Fruit fly (Drosophila melanogaster) whole organism, prepupa: ENCODE data around the gene CG8924.

Source experiments
- Blimp-1 ChIP-seq: fragments of 200-800 bp; sonication (Bioruptor generic); optimal IDR thresholded peaks from 3 replicates; lab custom pipeline; 2017; ENCODE audit warnings: missing biosample characterization, missing genetic modification characterization, mild to moderate bottlenecking, moderate library complexity, missing genetic modification reagents
- CG1621 ChIP-seq: fragments of 200-800 bp; sonication (Bioruptor generic); optimal IDR thresholded peaks from 3 replicates; lab custom pipeline; 2018; ENCODE audit warnings: missing biosample characterization, mild to moderate bottlenecking, missing genetic modification characterization
- CG32006 ChIP-seq: fragments of 200-800 bp; sonication (Bioruptor generic); optimal IDR thresholded peaks from 3 replicates; lab custom pipeline; 2017; ENCODE audit warnings: missing biosample characterization, mild to moderate bottlenecking, missing genetic modification characterization
- CG6163 ChIP-seq: fragments of 200-800 bp; sonication (Bioruptor generic); IDR thresholded peaks from 3 replicates; pipeline ENCODE4 v1.3.6; 2022; ENCODE audit warnings: missing biosample characterization, missing genetic modification characterization
- CG8119 ChIP-seq: fragments of 200-800 bp; sonication (Bioruptor generic); IDR thresholded peaks from 3 replicates; pipeline ENCODE4 v1.3.6; 2022; ENCODE audit warnings: missing biosample characterization, missing genetic modification characterization
- Eip93F ChIP-seq: fragments of 200-800 bp; sonication (Bioruptor generic); optimal IDR thresholded peaks from 2 replicates; lab custom pipeline; 2016; ENCODE audit warnings: missing biosample characterization, mild to moderate bottlenecking, missing genetic modification characterization
- Sox102F ChIP-seq: fragments of 200-800 bp; sonication (Bioruptor generic); optimal IDR thresholded peaks from 2 replicates; lab custom pipeline; 2016; ENCODE audit warnings: missing biosample characterization, mild to moderate bottlenecking, missing genetic modification characterization
- Sox14 ChIP-seq: fragments of 200-800 bp; sonication (Bioruptor generic); optimal IDR thresholded peaks from 3 replicates; lab custom pipeline; 2016; ENCODE audit warnings: missing biosample characterization, missing genetic modification characterization
- achi ChIP-seq: fragments of 200-800 bp; sonication (Bioruptor generic); optimal IDR thresholded peaks from 3 replicates; lab custom pipeline; 2016; ENCODE audit warnings: missing biosample characterization, missing genetic modification characterization
- dsx ChIP-seq: fragments of 200-800 bp; optimal IDR thresholded peaks from 3 replicates; lab custom pipeline; 2019; ENCODE audit warnings: missing biosample characterization, mild to moderate bottlenecking, missing genetic modification characterization, moderate library complexity; ENCODE audit not compliant: poor library complexity, severe bottlenecking

DNA sequence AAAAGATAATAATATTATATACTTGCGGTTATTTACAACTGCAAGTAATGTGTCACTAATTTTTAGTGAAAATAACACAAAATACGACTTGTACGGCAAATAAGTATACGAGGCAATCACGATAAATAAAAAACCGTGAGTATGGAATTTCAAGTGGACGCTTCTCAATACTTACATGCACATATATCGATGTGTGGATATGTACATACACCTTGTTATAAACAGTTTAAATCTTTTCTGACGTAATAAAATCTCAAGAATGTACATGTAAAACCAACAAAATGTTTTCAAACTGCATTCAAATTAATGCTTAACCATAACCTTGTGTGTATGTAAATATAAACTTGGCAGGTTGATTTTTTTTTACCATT, 51.6 kb downstream of the CG8924 start:
- TF ChIP-seq Blimp-1 (no peak), Sox14 (no peak), Sox102F (GFP tag; lab: Kevin White, UChicago) (no peak), CG6163 (GFP tag; lab: Robert Waterston, UW) (no peak), dsx (GFP tag; lab: Kevin White, UChicago) (no peak), CG32006 (GFP tag; lab: Kevin White, UChicago) (no peak), CG8119 (GFP tag; lab: Robert Waterston, UW) (no peak), CG1621 (tag; lab: Kevin White, UChicago) (no peak), achi (no peak), Eip93F (GFP tag; lab: Kevin White, UChicago) (no peak)
